Worm (Caenorhabditis elegans): ENCODE measurements around the gene oig-4.

The oig-4 gene

ce11 chrII:7628640-7629039, 15.3 kb downstream of the oig-4 start (continued):
- TF ChIP-seq unc-130 (tag; optimal IDR thresholded peaks at IDR 0.05): peak; percentile 65
- no peak for TF ChIP-seq pqm-1 (tag; optimal IDR thresholded peaks at IDR 0.05)
- peak in 1 of 2 experiments; percentile 16 for TF ChIP-seq lsy-2 (tag; optimal IDR thresholded peaks at IDR 0.05)
- no peak for TF ChIP-seq ceh-88 (GFP tag; IDR thresholded peaks at IDR 0.05)
- peak in 4 of 6 experiments; percentile 36 to 80 (median 54) for TF ChIP-seq elt-3 (tag; optimal IDR thresholded peaks at IDR 0.05)
- peak; percentile 19 for TF ChIP-seq nhr-47 (tag; optimal IDR thresholded peaks at IDR 0.05)
- TF ChIP-seq zip-4 (GFP tag; optimal IDR thresholded peaks at IDR 0.05): no peak
- no peak for TF ChIP-seq swsn-7 (tag; optimal IDR thresholded peaks at IDR 0.05)
- no peak for TF ChIP-seq pag-3 (tag; optimal IDR thresholded peaks at IDR 0.05; ENCODE audit: borderline replicate concordance, insufficient read depth)
- TF ChIP-seq unc-98 (GFP tag; IDR thresholded peaks at IDR 0.05): no peak
- TF ChIP-seq C04F5.9 (tag; optimal IDR thresholded peaks at IDR 0.05): no peak
- no peak for TF ChIP-seq aly-2 (tag; optimal IDR thresholded peaks at IDR 0.05)
- TF ChIP-seq nhr-90 (tag; optimal IDR thresholded peaks at IDR 0.05; ENCODE audit: poor library complexity): peak; percentile 70
- no peak for TF ChIP-seq rnt-1 (tag; optimal IDR thresholded peaks at IDR 0.05)
- TF ChIP-seq dpl-1 (GFP tag; optimal IDR thresholded peaks at IDR 0.05): peak in 1 of 3 experiments; percentile 1
- no peak for TF ChIP-seq ztf-11 (tag; optimal IDR thresholded peaks at IDR 0.05)
- no peak for TF ChIP-seq Y116A8C.19 (tag; optimal IDR thresholded peaks at IDR 0.05; ENCODE audit: borderline replicate concordance)
- peak; percentile 78 for TF ChIP-seq nhr-85 (tag)
- no peak for TF ChIP-seq egl-13 (tag; optimal IDR thresholded peaks at IDR 0.05)
- TF ChIP-seq C16A3.4 (tag; optimal IDR thresholded peaks at IDR 0.05): no peak
- TF ChIP-seq egl-27 (tag; optimal IDR thresholded peaks at IDR 0.05): no peak
- TF ChIP-seq vab-15 (tag; optimal IDR thresholded peaks at IDR 0.05): no peak
- no peak for TF ChIP-seq ceh-63 (GFP tag; optimal IDR thresholded peaks at IDR 0.05)
- TF ChIP-seq mab-9 (GFP tag; IDR thresholded peaks at IDR 0.05): no peak
- no peak for TF ChIP-seq hlh-4 (tag; optimal IDR thresholded peaks at IDR 0.05)
- TF ChIP-seq jun-1 (tag; optimal IDR thresholded peaks at IDR 0.05): no peak
- peak in 1 of 2 experiments; percentile 57 for TF ChIP-seq lin-35 (GFP tag; optimal IDR thresholded peaks at IDR 0.05)
- no peak for TF ChIP-seq snpc-4 (tag; optimal IDR thresholded peaks at IDR 0.05)
- TF ChIP-seq hpl-2 (GFP tag; optimal IDR thresholded peaks at IDR 0.05): no peak
- peak; percentile 71 for TF ChIP-seq blmp-1 (tag; optimal IDR thresholded peaks at IDR 0.05)
- TF ChIP-seq ceh-82 (tag; optimal IDR thresholded peaks at IDR 0.05): no peak
- no peak for TF ChIP-seq xbp-1 (tag; optimal IDR thresholded peaks at IDR 0.05)
- no peak for TF ChIP-seq sptf-1 (tag; optimal IDR thresholded peaks at IDR 0.05)
- TF ChIP-seq unc-30 (tag; optimal IDR thresholded peaks at IDR 0.05): no peak
- TF ChIP-seq nhr-76 (tag; optimal IDR thresholded peaks at IDR 0.05): no peak
- TF ChIP-seq nhr-71 (tag; optimal IDR thresholded peaks at IDR 0.05): peak; percentile 63
- no peak for TF ChIP-seq nhr-11 (tag; optimal IDR thresholded peaks at IDR 0.05)
- no peak for TF ChIP-seq nhr-77 (tag; optimal IDR thresholded peaks at IDR 0.05)
- TF ChIP-seq fkh-4 (tag; optimal IDR thresholded peaks at IDR 0.05; ENCODE audit: borderline replicate concordance): no peak
- TF ChIP-seq grh-1 (GFP tag; IDR thresholded peaks at IDR 0.05): peak; percentile 62; the same call in 1 of the 2 replicates

DNA sequence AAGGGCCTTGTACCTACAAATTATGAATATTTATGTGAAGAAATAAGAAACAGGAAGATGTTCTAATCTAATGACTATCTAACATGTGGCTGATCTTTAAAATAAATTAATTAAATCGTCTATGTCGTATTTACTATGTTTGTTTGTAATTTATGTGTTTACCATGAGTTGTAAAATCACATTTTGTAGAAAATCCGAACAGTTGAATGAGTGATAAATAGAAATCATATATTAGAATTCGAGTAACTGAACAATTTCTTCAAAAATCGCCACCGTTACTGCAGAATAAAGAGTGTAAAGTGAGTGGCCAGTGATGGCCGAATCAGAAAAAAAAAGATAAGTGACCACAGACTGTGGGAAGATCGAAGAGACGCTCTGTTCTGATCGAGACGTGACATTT, 16.7 kb downstream of the oig-4 start:
- no peak for TF ChIP-seq lir-3 (tag; optimal IDR thresholded peaks at IDR 0.05; ENCODE audit: poor library complexity)
- no peak for TF ChIP-seq egl-13 (tag; optimal IDR thresholded peaks at IDR 0.05)
- TF ChIP-seq nhr-76 (tag; optimal IDR thresholded peaks at IDR 0.05): no peak
- TF ChIP-seq ceh-63 (GFP tag; optimal IDR thresholded peaks at IDR 0.05): no peak
- TF ChIP-seq zag-1 (tag; optimal IDR thresholded peaks at IDR 0.05): no peak
- TF ChIP-seq unc-30 (tag; optimal IDR thresholded peaks at IDR 0.05): no peak
- TF ChIP-seq elt-2 (tag; optimal IDR thresholded peaks at IDR 0.05): no peak
- no peak for TF ChIP-seq F16B12.6 (tag; optimal IDR thresholded peaks at IDR 0.05)
- TF ChIP-seq ces-1 (GFP tag; optimal IDR thresholded peaks at IDR 0.05): no peak
- no peak for TF ChIP-seq unc-98 (GFP tag; IDR thresholded peaks at IDR 0.05)
- TF ChIP-seq jun-1 (tag; optimal IDR thresholded peaks at IDR 0.05): no peak
- no peak for TF ChIP-seq ztf-11 (tag; optimal IDR thresholded peaks at IDR 0.05)
- TF ChIP-seq pax-3 (tag; optimal IDR thresholded peaks at IDR 0.05): no peak
- TF ChIP-seq nhr-19 (GFP tag; conservative IDR thresholded peaks at IDR 0.05): no peak
- no peak for TF ChIP-seq nhr-237 (tag; optimal IDR thresholded peaks at IDR 0.05)
